4 fruit fly cellular contexts compared by ENCODE assay signal in genomic region chr3L:2824731-2825130, dm6.
TF ChIP-seq lines count a peak whose summit lies in the region.

No protein-coding gene starts in this region.

- no peak for TF ChIP-seq CTCF in whole organism, embryonic (GFP tag; optimal IDR thresholded peaks at IDR 0.05; lab: Kevin White, UChicago)

TF ChIP-seq in whole organism, adult, 20 proteins besides CTCF, POLR2A, EP300 and RAD21:
- no peak for TF ChIP-seq CG12768 (GFP tag; optimal IDR thresholded peaks at IDR 0.05; lab: Kevin White, UChicago)
- no peak for TF ChIP-seq tj (GFP tag; optimal IDR thresholded peaks at IDR 0.05; lab: Kevin White, UChicago)
- TF ChIP-seq kay (GFP tag; lab: Kevin White, UChicago; ENCODE audit: borderline replicate concordance): peak; percentile 80

TF ChIP-seq in whole organism, embryonic, 481 proteins besides CTCF, POLR2A, EP300 and RAD21:
- TF ChIP-seq CG11695 (GFP tag; IDR thresholded peaks at IDR 0.05; lab: Robert Waterston, UW) (no peak), CG10959 (GFP tag; IDR thresholded peaks at IDR 0.05; lab: Robert Waterston, UW) (no peak), CG17385 (GFP tag; optimal IDR thresholded peaks at IDR 0.05; lab: Kevin White, UChicago) (peak; percentile 3), Dp (GFP tag; optimal IDR thresholded peaks at IDR 0.05; lab: Kevin White, UChicago) (no peak), Lhr (GFP tag; optimal IDR thresholded peaks at IDR 0.05; lab: Kevin White, UChicago) (no peak), Hand (GFP tag; optimal IDR thresholded peaks at IDR 0.05; lab: Kevin White, UChicago) (no peak), yki (optimal IDR thresholded peaks at IDR 0.05; lab: Kevin White, UChicago) (peak; percentile 4), CG1832 (GFP tag; optimal IDR thresholded peaks at IDR 0.05; lab: Kevin White, UChicago) (peak; percentile 20), gro (GFP tag; optimal IDR thresholded peaks at IDR 0.05; lab: Kevin White, UChicago) (no peak), CG32532 (GFP tag; IDR thresholded peaks at IDR 0.05; lab: Robert Waterston, UW) (no peak), Pdp1 (GFP tag; optimal IDR thresholded peaks at IDR 0.05; lab: Kevin White, UChicago) (peak in 1 of 2 experiments; percentile 4), zf30C (GFP tag; optimal IDR thresholded peaks at IDR 0.05; lab: Kevin White, UChicago) (no peak), CG30403 (GFP tag; optimal IDR thresholded peaks at IDR 0.05; lab: Kevin White, UChicago) (no peak), Trl (optimal IDR thresholded peaks at IDR 0.05; lab: Kevin White, UChicago) (peak; percentile 42 to 72), Trl (GFP tag; optimal IDR thresholded peaks at IDR 0.05; lab: Kevin White, UChicago) (no peak), nmo (GFP tag; optimal IDR thresholded peaks at IDR 0.05; lab: Kevin White, UChicago) (no peak), ewg (GFP tag; optimal IDR thresholded peaks at IDR 0.05; lab: Kevin White, UChicago) (peak; percentile 87), peb (GFP tag; IDR thresholded peaks at IDR 0.05; lab: Robert Waterston, UW) (no peak), CG9876 (GFP tag; optimal IDR thresholded peaks at IDR 0.05; lab: Kevin White, UChicago) (no peak), wor (GFP tag; IDR thresholded peaks at IDR 0.05; lab: Robert Waterston, UW) (no peak), crol (GFP tag; IDR thresholded peaks at IDR 0.05; lab: Robert Waterston, UW) (peak; percentile 32; the same call in 1 of the 2 replicates), zfh2 (GFP tag; optimal IDR thresholded peaks at IDR 0.05; lab: Kevin White, UChicago) (no peak), kni (GFP tag; optimal IDR thresholded peaks at IDR 0.05; lab: Kevin White, UChicago) (no peak)
TF ChIP-seq in whole organism, embryonic: peak in this region for 7.

TF ChIP-seq in whole organism, prepupa, 60 proteins besides CTCF, POLR2A, EP300 and RAD21:
- TF ChIP-seq dsx (GFP tag; optimal IDR thresholded peaks at IDR 0.05; lab: Kevin White, UChicago; ENCODE audit: poor library complexity, severe bottlenecking): no peak
- peak; percentile 73 for TF ChIP-seq Eip78C (GFP tag; lab: Kevin White, UChicago)

TF ChIP-seq in whole organism, wandering third instar larva, 38 proteins besides CTCF, POLR2A, EP300 and RAD21:
- TF ChIP-seq Dif (GFP tag; optimal IDR thresholded peaks at IDR 0.05; lab: Kevin White, UChicago; ENCODE audit: partially characterized antibody): peak; percentile 33
- no peak for TF ChIP-seq br (GFP tag; optimal IDR thresholded peaks at IDR 0.05; lab: Kevin White, UChicago)
